Fruit fly (Drosophila melanogaster) whole organism, embryonic: ENCODE data around the gene bero.

Source experiments
- Ada2b ChIP-seq: fragments of 200-800 bp; sonication (Bioruptor generic); IDR thresholded peaks from 2 replicates; pipeline ENCODE4 v1.3.6; 2022; ENCODE audit warnings: missing biosample characterization, missing genetic modification characterization
- BEAF-32 ChIP-seq: fragments of 200-800 bp; sonication (Bioruptor generic); optimal IDR thresholded peaks from 3 replicates; lab custom pipeline; 2017; ENCODE audit warnings: missing biosample characterization, missing genetic modification characterization, mild to moderate bottlenecking, moderate library complexity, missing genetic modification reagents
- CG10979 ChIP-seq: fragments of 200-800 bp; sonication (Bioruptor generic); optimal IDR thresholded peaks from 2 replicates; lab custom pipeline; 2018; ENCODE audit warnings: missing biosample characterization, mild to moderate bottlenecking, missing genetic modification characterization, moderate library complexity
- CG1603 ChIP-seq: fragments of 200-800 bp; sonication (Bioruptor generic); optimal IDR thresholded peaks from 2 replicates; lab custom pipeline; 2019; ENCODE audit warnings: missing biosample characterization, mild to moderate bottlenecking, missing genetic modification characterization, moderate library complexity
- CG18599 ChIP-seq: fragments of 200-800 bp; sonication (Bioruptor generic); optimal IDR thresholded peaks from 3 replicates; lab custom pipeline; 2017; ENCODE audit warnings: missing biosample characterization, missing genetic modification characterization, mild to moderate bottlenecking, moderate library complexity, missing genetic modification reagents
- CG2202 ChIP-seq: fragments of 200-800 bp; sonication (Bioruptor generic); optimal IDR thresholded peaks from 2 replicates; lab custom pipeline; 2018; ENCODE audit warnings: missing biosample characterization, mild to moderate bottlenecking, missing genetic modification characterization
- CG31388 ChIP-seq: fragments of 200-800 bp; sonication (Bioruptor generic); optimal IDR thresholded peaks from 2 replicates; lab custom pipeline; 2016; ENCODE audit warnings: missing biosample characterization, missing genetic modification characterization
- CG3726 ChIP-seq: fragments of 200-800 bp; sonication (Bioruptor generic); IDR thresholded peaks from 3 replicates; pipeline ENCODE4, ENCODE4 v1.3.6; 2022; ENCODE audit warnings: missing biosample characterization, missing genetic modification characterization
- CG4282 ChIP-seq: fragments of 200-800 bp; sonication (Bioruptor generic); optimal IDR thresholded peaks from 2 replicates; lab custom pipeline; 2016; ENCODE audit warnings: missing biosample characterization, missing genetic modification characterization
- CG5180 ChIP-seq: fragments of 200-800 bp; sonication (Bioruptor generic); optimal IDR thresholded peaks from 3 replicates; lab custom pipeline; 2017; ENCODE audit warnings: missing biosample characterization, missing genetic modification characterization, mild to moderate bottlenecking, moderate library complexity, missing genetic modification reagents
- CG5245 ChIP-seq: fragments of 200-800 bp; sonication (Bioruptor generic); optimal IDR thresholded peaks from 3 replicates; lab custom pipeline; 2016; ENCODE audit warnings: missing biosample characterization, missing genetic modification characterization
- CG6272 ChIP-seq: fragments of 200-800 bp; sonication (Bioruptor generic); IDR thresholded peaks from 2 replicates; pipeline ENCODE4 v1.3.6; 2022; ENCODE audit warnings: missing biosample characterization, missing genetic modification characterization
- CG6683 ChIP-seq: fragments of 200-800 bp; sonication (Bioruptor generic); optimal IDR thresholded peaks from 2 replicates; lab custom pipeline; 2017; ENCODE audit warnings: missing biosample characterization, mild to moderate bottlenecking, missing genetic modification characterization, missing genetic modification reagents
- CG7271 ChIP-seq: fragments of 200-800 bp; sonication (Bioruptor generic); optimal IDR thresholded peaks from 2 replicates; lab custom pipeline; 2018; ENCODE audit warnings: missing biosample characterization, mild to moderate bottlenecking, missing genetic modification characterization, moderate library complexity
- CG7357 ChIP-seq: fragments of 200-800 bp; sonication (Bioruptor generic); IDR thresholded peaks from 3 replicates; pipeline ENCODE4 v1.3.6; 2022; ENCODE audit warnings: missing biosample characterization, missing genetic modification characterization
- CG8290 ChIP-seq, 3 experiments: fragments of 200-800 bp; sonication (Bioruptor generic); optimal IDR thresholded peaks; 2 replicates each; lab custom pipeline; 2016 to 2019; ENCODE audit warnings: missing biosample characterization in 3 of 3, missing genetic modification characterization in 3 of 3, mild to moderate bottlenecking in 2 of 3, moderate library complexity in 1 of 3
- Camta ChIP-seq: fragments of 200-800 bp; sonication (Bioruptor generic); optimal IDR thresholded peaks from 2 replicates; lab custom pipeline; 2016; ENCODE audit warnings: missing biosample characterization, missing genetic modification characterization
- Dbx ChIP-seq: fragments of 200-800 bp; sonication (Bioruptor generic); IDR thresholded peaks from 3 replicates; pipeline ENCODE4 v1.3.6; 2022; ENCODE audit warnings: missing biosample characterization, missing genetic modification characterization
- Fer1 ChIP-seq: fragments of 200-800 bp; sonication (Bioruptor generic); optimal IDR thresholded peaks from 2 replicates; lab custom pipeline; 2017; ENCODE audit warnings: missing biosample characterization, mild to moderate bottlenecking, missing genetic modification characterization
- GATAe ChIP-seq: fragments of 200-800 bp; sonication (Bioruptor generic); conservative IDR thresholded peaks from 2 replicates; pipeline ENCODE4 v1.3.6; 2022; ENCODE audit warnings: missing biosample characterization, missing genetic modification characterization
- H15 ChIP-seq: fragments of 200-800 bp; sonication (Bioruptor generic); IDR thresholded peaks from 3 replicates; pipeline ENCODE4 v1.3.6; 2022; ENCODE audit warnings: missing biosample characterization, missing genetic modification characterization
- Hand ChIP-seq: fragments of 200-800 bp; sonication (Bioruptor generic); optimal IDR thresholded peaks from 2 replicates; lab custom pipeline; 2017; ENCODE audit warnings: mild to moderate bottlenecking, missing biosample characterization, missing genetic modification reagents, missing genetic modification characterization
- Max ChIP-seq: fragments of 200-800 bp; sonication (Bioruptor generic); optimal IDR thresholded peaks from 2 replicates; lab custom pipeline; 2016; ENCODE audit warnings: missing biosample characterization, mild to moderate bottlenecking, missing genetic modification characterization
- Mes4 ChIP-seq: fragments of 200-800 bp; sonication (Bioruptor generic); optimal IDR thresholded peaks from 2 replicates; lab custom pipeline; 2016; ENCODE audit warnings: missing biosample characterization, missing genetic modification characterization
- NC2α ChIP-seq: fragments of 200-800 bp; sonication (Bioruptor generic); optimal IDR thresholded peaks from 2 replicates; lab custom pipeline; 2016; ENCODE audit warnings: missing biosample characterization, missing genetic modification characterization
- NK7.1 ChIP-seq: fragments of 200-800 bp; sonication (Bioruptor generic); optimal IDR thresholded peaks from 3 replicates; lab custom pipeline; 2016; ENCODE audit warnings: missing biosample characterization, missing genetic modification characterization
- Nf-YC ChIP-seq: fragments of 200-800 bp; optimal IDR thresholded peaks from 3 replicates; lab custom pipeline; 2019; ENCODE audit warnings: missing biosample characterization, mild to moderate bottlenecking, missing genetic modification characterization, moderate library complexity
- Poxn ChIP-seq: fragments of 200-800 bp; sonication (Bioruptor generic); IDR thresholded peaks from 2 replicates; pipeline ENCODE4 v1.3.6; 2022; ENCODE audit warnings: missing biosample characterization, missing genetic modification characterization
- Rfx ChIP-seq: fragments of 200-800 bp; sonication (Bioruptor generic); IDR thresholded peaks from 2 replicates; pipeline ENCODE4 v1.3.6; 2022; ENCODE audit warnings: missing biosample characterization, missing genetic modification characterization
- Tbp ChIP-seq: fragments of >200 bp; optimal IDR thresholded peaks from 2 replicates; lab custom pipeline; 2018; ENCODE audit warnings: missing biosample characterization, missing genetic modification characterization
- ac ChIP-seq: fragments of 200-800 bp; sonication (Bioruptor generic); optimal IDR thresholded peaks from 3 replicates; lab custom pipeline; 2017; ENCODE audit warnings: missing biosample characterization, mild to moderate bottlenecking, missing genetic modification characterization
- bigmax ChIP-seq: fragments of 200-800 bp; sonication (Bioruptor generic); optimal IDR thresholded peaks from 2 replicates; lab custom pipeline; 2018; ENCODE audit warnings: missing biosample characterization, mild to moderate bottlenecking, missing genetic modification characterization
- cad ChIP-seq: fragments of >200 bp; optimal IDR thresholded peaks from 2 replicates; lab custom pipeline; 2017; ENCODE audit warnings: missing biosample characterization, missing genetic modification characterization
- cg ChIP-seq: fragments of 200-800 bp; sonication (Bioruptor generic); optimal IDR thresholded peaks from 3 replicates; lab custom pipeline; 2019; ENCODE audit warnings: missing biosample characterization, mild to moderate bottlenecking, missing genetic modification characterization, moderate library complexity
- dati ChIP-seq: fragments of 200-800 bp; sonication (Bioruptor generic); IDR thresholded peaks from 2 replicates; pipeline ENCODE4 v1.3.6; 2022; ENCODE audit warnings: missing biosample characterization, missing genetic modification characterization
- dm ChIP-seq: fragments of 200-800 bp; sonication (Bioruptor generic); optimal IDR thresholded peaks from 3 replicates; lab custom pipeline; 2016; ENCODE audit warnings: missing biosample characterization, missing genetic modification characterization
- dpn ChIP-seq, 2 experiments: fragments of 200-800 bp; sonication (Bioruptor generic); optimal IDR thresholded peaks; 3 replicates each; lab custom pipeline; 2016; ENCODE audit warnings: missing biosample characterization in 2 of 2, missing genetic modification characterization in 2 of 2
- esg ChIP-seq: fragments of 200-800 bp; sonication (Bioruptor generic); conservative IDR thresholded peaks from 2 replicates; pipeline ENCODE4 v1.3.6; 2022; ENCODE audit warnings: missing biosample characterization, missing genetic modification characterization
- hth ChIP-seq: fragments of >200 bp; optimal IDR thresholded peaks from 2 replicates; lab custom pipeline; 2017; ENCODE audit warnings: inconsistent platforms
- lab ChIP-seq: fragments of 200-800 bp; sonication (Bioruptor generic); optimal IDR thresholded peaks from 3 replicates; lab custom pipeline; 2017; ENCODE audit warnings: missing biosample characterization, missing genetic modification characterization, mild to moderate bottlenecking, moderate library complexity, missing genetic modification reagents
- lmd ChIP-seq: fragments of 200-800 bp; sonication (Bioruptor generic); IDR thresholded peaks from 2 replicates; pipeline ENCODE4 v1.3.6; 2022; ENCODE audit warnings: missing biosample characterization, missing genetic modification characterization
- lola ChIP-seq, 3 experiments: fragments of >200 bp in 2 of 3; fragments of 200-800 bp in 1 of 3; sonication (Bioruptor generic) in 1 of 3; optimal IDR thresholded peaks; 2 replicates each; lab custom pipeline; 2017 to 2019; ENCODE audit warnings: missing biosample characterization in 3 of 3, missing genetic modification characterization in 3 of 3, mild to moderate bottlenecking in 1 of 3, moderate library complexity in 1 of 3
- luna ChIP-seq: fragments of 200-800 bp; sonication (Bioruptor generic); optimal IDR thresholded peaks from 2 replicates; lab custom pipeline; 2016; ENCODE audit warnings: missing biosample characterization, missing genetic modification characterization
- maf-S ChIP-seq: fragments of 200-800 bp; sonication (Bioruptor generic); optimal IDR thresholded peaks from 2 replicates; lab custom pipeline; 2016; ENCODE audit warnings: missing biosample characterization, missing genetic modification characterization
- mld ChIP-seq: fragments of 200-800 bp; sonication (Bioruptor generic); IDR thresholded peaks from 3 replicates; pipeline ENCODE4 v1.3.6; 2022; ENCODE audit warnings: missing biosample characterization, missing genetic modification characterization; ENCODE audit not compliant: partially characterized antibody
- schlank ChIP-seq: fragments of 200-800 bp; sonication (Bioruptor generic); optimal IDR thresholded peaks from 2 replicates; lab custom pipeline; 2018; ENCODE audit warnings: missing biosample characterization, mild to moderate bottlenecking, missing genetic modification characterization
- sim ChIP-seq: fragments of 200-800 bp; sonication (Bioruptor generic); IDR thresholded peaks from 2 replicates; pipeline ENCODE4 v1.3.6; 2022; ENCODE audit warnings: missing biosample characterization, missing genetic modification characterization
- slbo ChIP-seq: fragments of 200-800 bp; sonication (Bioruptor generic); IDR thresholded peaks from 2 replicates; pipeline ENCODE4 v1.3.6; 2022; ENCODE audit warnings: missing biosample characterization, missing genetic modification characterization
- sna ChIP-seq: fragments of 200-800 bp; sonication (Bioruptor generic); IDR thresholded peaks from 2 replicates; pipeline ENCODE4 v1.3.6; 2022; ENCODE audit warnings: missing biosample characterization, missing genetic modification characterization; ENCODE audit not compliant: partially characterized antibody
- stc ChIP-seq: fragments of 200-800 bp; sonication (Bioruptor generic); IDR thresholded peaks from 2 replicates; pipeline ENCODE4 v1.3.6; 2022; ENCODE audit warnings: missing biosample characterization, missing genetic modification characterization

The bero gene

dm6 chr2L:20864764-20865265 is 6.3 kb downstream of the bero start, which contains the start of gene CG9338 (continued):
- peak; percentile 90 for TF ChIP-seq CG10979
- peak; percentile 74 for TF ChIP-seq Camta (GFP tag; lab: Kevin White, UChicago)
- peak; percentile 96 for TF ChIP-seq lab
- TF ChIP-seq NK7.1 (GFP tag; lab: Kevin White, UChicago): peak; percentile 76
- TF ChIP-seq Tbp: no peak
- TF ChIP-seq Ada2b: peak; percentile 72
- peak; percentile 89 for TF ChIP-seq Nf-YC (tag; lab: Kevin White, UChicago)
- TF ChIP-seq CG6272 (GFP tag; lab: Robert Waterston, UW): peak; percentile 83
- TF ChIP-seq ac (GFP tag; lab: Kevin White, UChicago): no peak
- TF ChIP-seq Dbx (GFP tag; lab: Robert Waterston, UW): peak; percentile 77
- peak; percentile 64 for TF ChIP-seq maf-S (GFP tag; lab: Kevin White, UChicago)
- peak in 1 of 3 experiments; percentile 57 for TF ChIP-seq lola (GFP tag; optimal IDR thresholded peaks at IDR 0.05; lab: Kevin White, UChicago)
- TF ChIP-seq sim (GFP tag; lab: Robert Waterston, UW): no peak; the same call in 1 of the 2 replicates
- TF ChIP-seq CG3726 (GFP tag; lab: Robert Waterston, UW): peak; percentile 74; the same call in 1 of the 3 replicates
- TF ChIP-seq CG8290 (GFP tag; optimal IDR thresholded peaks at IDR 0.05; lab: Kevin White, UChicago): peak; percentile 40
- peak; percentile 14 to 60 for TF ChIP-seq CG8290 (tag; optimal IDR thresholded peaks at IDR 0.05; lab: Kevin White, UChicago)
- peak; percentile 68 for TF ChIP-seq Hand (GFP tag; lab: Kevin White, UChicago)
- TF ChIP-seq hth (lab: Kevin White, UChicago): no peak
- peak; percentile 95 for TF ChIP-seq stc
- TF ChIP-seq bigmax (GFP tag; lab: Kevin White, UChicago): peak; percentile 26
- TF ChIP-seq dati (GFP tag; lab: Robert Waterston, UW): peak; percentile 34; the same call in 1 of the 2 replicates
- peak; percentile 90 for TF ChIP-seq CG7357 (GFP tag; lab: Robert Waterston, UW)
- TF ChIP-seq CG31388 (GFP tag; lab: Kevin White, UChicago): peak; percentile 1
- peak; percentile 76 for TF ChIP-seq esg (GFP tag; lab: Robert Waterston, UW)
- TF ChIP-seq cg: peak; percentile 70
- peak; percentile 48 for TF ChIP-seq CG5245 (GFP tag; lab: Kevin White, UChicago)
- peak; percentile 96 for TF ChIP-seq CG18599 (GFP tag; lab: Kevin White, UChicago)
- no peak for TF ChIP-seq BEAF-32 (GFP tag; lab: Kevin White, UChicago)
- TF ChIP-seq lmd (GFP tag; lab: Robert Waterston, UW): peak; percentile 86
- peak; percentile 72 for TF ChIP-seq Max (GFP tag; lab: Kevin White, UChicago)
- TF ChIP-seq dm (GFP tag; lab: Kevin White, UChicago): peak; percentile 64
- peak; percentile 31 for TF ChIP-seq schlank (tag; lab: Kevin White, UChicago)
- no peak for TF ChIP-seq mld (GFP tag; lab: Robert Waterston, UW)
- TF ChIP-seq CG2202 (tag; lab: Kevin White, UChicago): peak; percentile 70
- TF ChIP-seq dpn (GFP tag; optimal IDR thresholded peaks at IDR 0.05; lab: Kevin White, UChicago): peak; percentile 85 to 86
- no peak for TF ChIP-seq cad (GFP tag; lab: Kevin White, UChicago)
- peak; percentile 85 for TF ChIP-seq Rfx (GFP tag; lab: Robert Waterston, UW)
- no peak for TF ChIP-seq CG4282 (GFP tag; lab: Kevin White, UChicago)
- peak; percentile 41 for TF ChIP-seq NC2α (GFP tag; lab: Kevin White, UChicago)
- TF ChIP-seq Fer1 (GFP tag; lab: Kevin White, UChicago): peak; percentile 97
- TF ChIP-seq CG5180 (GFP tag; lab: Kevin White, UChicago): peak; percentile 88
- TF ChIP-seq CG1603 (tag; lab: Kevin White, UChicago): peak; percentile 75
- TF ChIP-seq sna: no peak
- TF ChIP-seq Mes4 (GFP tag; lab: Kevin White, UChicago): peak; percentile 75
- peak; percentile 80 for TF ChIP-seq GATAe (GFP tag; lab: Robert Waterston, UW)
- peak; percentile 79 for TF ChIP-seq slbo
- peak; percentile 93 for TF ChIP-seq H15
- peak; percentile 51 for TF ChIP-seq CG7271 (tag; lab: Kevin White, UChicago)
- TF ChIP-seq CG6683 (GFP tag; lab: Kevin White, UChicago): peak; percentile 88
- TF ChIP-seq luna (GFP tag; lab: Kevin White, UChicago): peak; percentile 61
- TF ChIP-seq Poxn (GFP tag; lab: Robert Waterston, UW): no peak
